Fruit fly (Drosophila melanogaster): ENCODE measurements around the gene CG34116.

Gene CG34116

dm6 chr3L:19804908-19805307 lies 928 bp downstream of the CG34116 start, which contains the start of the genes TORIP and Ccdc58:
Gene TORIP, minus strand, starts transcription at chr3L:19805080.
Gene Ccdc58, plus strand, starts transcription at chr3L:19805181.
- TF ChIP-seq Rel (GFP tag; optimal IDR thresholded peaks at IDR 0.05) (no peak), Rel (tag; optimal IDR thresholded peaks at IDR 0.05) (peak; percentile 39), sv (GFP tag; optimal IDR thresholded peaks at IDR 0.05) (no peak)

DNA sequence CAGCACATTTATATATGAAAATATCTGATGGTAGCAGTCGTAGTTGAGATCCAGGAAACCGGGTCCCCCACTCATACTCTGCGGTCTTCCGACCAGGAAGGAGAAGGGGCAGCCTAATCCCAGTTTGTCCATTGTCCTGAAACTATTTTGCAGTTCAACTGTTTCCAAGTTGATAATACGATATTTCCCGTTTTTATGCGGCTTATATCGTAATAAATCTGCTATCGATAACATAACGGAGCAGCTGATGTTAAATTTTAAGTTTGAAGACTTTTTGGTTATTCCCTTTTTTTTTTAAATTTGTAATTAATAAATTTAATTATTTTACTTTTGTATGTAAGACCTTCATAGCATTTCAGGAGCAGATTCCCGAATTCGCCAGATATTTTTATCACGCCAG lies 4.7 kb downstream of the CG34116 start, which contains the start of gene CG14102:
CG14102 (minus strand) TSS at position 187 of the 400 bp plus-strand sequence.
- TF ChIP-seq fru (GFP tag; optimal IDR thresholded peaks at IDR 0.05) = no peak

DNA sequence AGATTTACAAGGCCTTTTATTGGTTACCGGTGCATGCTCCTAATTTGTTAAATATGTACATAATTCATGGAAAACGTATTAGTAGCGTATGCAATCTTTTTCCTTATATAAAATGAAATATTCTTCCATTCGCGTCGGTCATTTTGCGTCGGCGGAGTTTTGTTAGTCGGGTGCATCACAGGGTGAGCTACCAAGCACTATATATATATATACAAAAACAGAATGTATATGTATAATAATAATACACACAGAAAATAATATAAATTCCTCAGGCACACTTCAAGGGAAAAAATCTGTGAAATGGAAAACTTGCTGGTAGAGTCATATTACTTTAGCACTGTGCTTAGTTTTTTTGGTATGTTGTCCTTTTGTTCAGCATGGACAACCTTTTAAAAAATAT lies 6.9 kb downstream of the CG34116 start, which contains the start of gene Ir76a:
Ir76a (plus strand) TSS at position 301 of the 400 bp plus-strand sequence.
- TF ChIP-seq Dfd (GFP tag; optimal IDR thresholded peaks at IDR 0.05) (no peak), CrebA (GFP tag; optimal IDR thresholded peaks at IDR 0.05; ENCODE audit: borderline replicate concordance) (no peak), brk (GFP tag; optimal IDR thresholded peaks at IDR 0.05) (no peak), woc (GFP tag; optimal IDR thresholded peaks at IDR 0.05) (no peak), Vsx2 (GFP tag; optimal IDR thresholded peaks at IDR 0.05; ENCODE audit: partially characterized antibody) (no peak), jim (GFP tag; optimal IDR thresholded peaks at IDR 0.05) (no peak), HLH106 (tag; optimal IDR thresholded peaks at IDR 0.05) (no peak), N (GFP tag; optimal IDR thresholded peaks at IDR 0.05) (no peak)

- peak; percentile 51 for TF ChIP-seq Rel (GFP tag; optimal IDR thresholded peaks at IDR 0.05)
- TF ChIP-seq Rel (tag; optimal IDR thresholded peaks at IDR 0.05) = peak; percentile 35
- TF ChIP-seq fru (GFP tag; optimal IDR thresholded peaks at IDR 0.05) = peak; percentile 81
- peak; percentile 89 for TF ChIP-seq woc (GFP tag; optimal IDR thresholded peaks at IDR 0.05)
- TF ChIP-seq Myc (optimal IDR thresholded peaks at IDR 0.05) = no peak
- TF ChIP-seq dsf (GFP tag; optimal IDR thresholded peaks at IDR 0.05; ENCODE audit: borderline replicate concordance) = peak; percentile 33
- TF ChIP-seq Sp1 (GFP tag; optimal IDR thresholded peaks at IDR 0.05) = peak; percentile 89
- peak; percentile 90 for TF ChIP-seq OdsH (GFP tag; optimal IDR thresholded peaks at IDR 0.05)
- peak; percentile 72 for TF ChIP-seq Jra (GFP tag; optimal IDR thresholded peaks at IDR 0.05)
- peak; percentile 84 for TF ChIP-seq Hr83 (GFP tag; optimal IDR thresholded peaks at IDR 0.05; ENCODE audit: poor library complexity, severe bottlenecking)
- peak; percentile 83 for TF ChIP-seq sv (GFP tag; optimal IDR thresholded peaks at IDR 0.05)
- peak; percentile 15 for TF ChIP-seq Dif (GFP tag; optimal IDR thresholded peaks at IDR 0.05; ENCODE audit: partially characterized antibody)
- TF ChIP-seq ey (GFP tag; optimal IDR thresholded peaks at IDR 0.05) = peak; percentile 83
- no peak for TF ChIP-seq CrebA (GFP tag; optimal IDR thresholded peaks at IDR 0.05; ENCODE audit: borderline replicate concordance)
- peak; percentile 82 for TF ChIP-seq rgr (GFP tag; optimal IDR thresholded peaks at IDR 0.05)
- TF ChIP-seq foxo (GFP tag; optimal IDR thresholded peaks at IDR 0.05) = peak; percentile 21 to 91
- TF ChIP-seq sage (GFP tag; optimal IDR thresholded peaks at IDR 0.05) = peak; percentile 66
- peak; percentile 71 for TF ChIP-seq CG9705 (GFP tag; optimal IDR thresholded peaks at IDR 0.05)
- peak; percentile 80 for TF ChIP-seq CG32264 (GFP tag; optimal IDR thresholded peaks at IDR 0.05)
- TF ChIP-seq dmrt93B (GFP tag; optimal IDR thresholded peaks at IDR 0.05) = no peak
- TF ChIP-seq br (GFP tag; optimal IDR thresholded peaks at IDR 0.05) = no peak
- TF ChIP-seq brk (GFP tag; optimal IDR thresholded peaks at IDR 0.05) = no peak
- TF ChIP-seq Dfd (GFP tag; optimal IDR thresholded peaks at IDR 0.05) = no peak
- TF ChIP-seq h (GFP tag; optimal IDR thresholded peaks at IDR 0.05) = peak; percentile 86
- TF ChIP-seq usp (GFP tag; optimal IDR thresholded peaks at IDR 0.05) = no peak
- TF ChIP-seq GATAd (GFP tag; optimal IDR thresholded peaks at IDR 0.05) = no peak
- no peak for TF ChIP-seq tai (GFP tag; optimal IDR thresholded peaks at IDR 0.05)
- peak; percentile 95 for TF ChIP-seq HLH106 (tag; optimal IDR thresholded peaks at IDR 0.05)
- TF ChIP-seq lola (GFP tag; optimal IDR thresholded peaks at IDR 0.05) = no peak
- peak; percentile 78 for TF ChIP-seq psq (GFP tag; optimal IDR thresholded peaks at IDR 0.05)
- TF ChIP-seq N (GFP tag; optimal IDR thresholded peaks at IDR 0.05) = peak; percentile 55
- TF ChIP-seq Hnf4 (GFP tag; optimal IDR thresholded peaks at IDR 0.05) = no peak
Measured at dm6 chr3L:19794203-19794802, 11.5 kb downstream of the CG34116 start.
